Fruit fly (Drosophila melanogaster): ENCODE results near the gene CG14854.
A peak's percentile ranks its signal among the peaks of the same experiment; 100 is the strongest.

Gene CG14854

dm6 chr3R:14558383-14558883, 1.4 kb downstream of the CG14854 start (continued):
- peak; percentile 79 for TF ChIP-seq CG6276 (GFP tag; optimal IDR thresholded peaks at IDR 0.05)
- peak; percentile 94 for TF ChIP-seq Eip78C (GFP tag)
- peak; percentile 48 for TF ChIP-seq CG11762 (GFP tag; optimal IDR thresholded peaks at IDR 0.05; ENCODE audit: insufficient read depth)
- TF ChIP-seq CG9139 (GFP tag; optimal IDR thresholded peaks at IDR 0.05), result no peak
- TF ChIP-seq Lpt (GFP tag; optimal IDR thresholded peaks at IDR 0.05), result peak; percentile 77
- TF ChIP-seq CG11294 (GFP tag; IDR thresholded peaks at IDR 0.05), result peak; percentile 59; the same call in 1 of the 2 replicates
- TF ChIP-seq CG8119 (GFP tag; IDR thresholded peaks at IDR 0.05), result peak; percentile 89
- TF ChIP-seq ss (GFP tag; optimal IDR thresholded peaks at IDR 0.05), result peak in 1 of 2 experiments; percentile 69
- TF ChIP-seq Hr4 (GFP tag; optimal IDR thresholded peaks at IDR 0.05), result peak; percentile 92
- peak; percentile 63 for TF ChIP-seq Met (GFP tag; optimal IDR thresholded peaks at IDR 0.05)
- peak; percentile 72 for TF ChIP-seq CG10669 (GFP tag; optimal IDR thresholded peaks at IDR 0.05)
- TF ChIP-seq CG31627 (GFP tag; optimal IDR thresholded peaks at IDR 0.05), result peak; percentile 48
- TF ChIP-seq CG7368 (GFP tag; optimal IDR thresholded peaks at IDR 0.05), result peak; percentile 34
- TF ChIP-seq Blimp-1 (GFP tag; optimal IDR thresholded peaks at IDR 0.05), result no peak
- TF ChIP-seq net (GFP tag; optimal IDR thresholded peaks at IDR 0.05), result peak; percentile 66
- TF ChIP-seq eg (GFP tag; IDR thresholded peaks at IDR 0.05), result peak; percentile 81
- TF ChIP-seq CG3032 (tag; optimal IDR thresholded peaks at IDR 0.05), result peak; percentile 58
- TF ChIP-seq fkh (GFP tag; optimal IDR thresholded peaks at IDR 0.05), result peak; percentile 76
- TF ChIP-seq CG1621 (tag; optimal IDR thresholded peaks at IDR 0.05), result peak; percentile 52
- TF ChIP-seq CG4318 (GFP tag; optimal IDR thresholded peaks at IDR 0.05), result peak; percentile 86
- TF ChIP-seq dac (GFP tag; optimal IDR thresholded peaks at IDR 0.05), result peak; percentile 87
- TF ChIP-seq Sox14 (GFP tag; optimal IDR thresholded peaks at IDR 0.05), result peak; percentile 72
- TF ChIP-seq lz (GFP tag; optimal IDR thresholded peaks at IDR 0.05), result peak; percentile 67
- no peak for TF ChIP-seq CG6854 (GFP tag; optimal IDR thresholded peaks at IDR 0.05)

DNA sequence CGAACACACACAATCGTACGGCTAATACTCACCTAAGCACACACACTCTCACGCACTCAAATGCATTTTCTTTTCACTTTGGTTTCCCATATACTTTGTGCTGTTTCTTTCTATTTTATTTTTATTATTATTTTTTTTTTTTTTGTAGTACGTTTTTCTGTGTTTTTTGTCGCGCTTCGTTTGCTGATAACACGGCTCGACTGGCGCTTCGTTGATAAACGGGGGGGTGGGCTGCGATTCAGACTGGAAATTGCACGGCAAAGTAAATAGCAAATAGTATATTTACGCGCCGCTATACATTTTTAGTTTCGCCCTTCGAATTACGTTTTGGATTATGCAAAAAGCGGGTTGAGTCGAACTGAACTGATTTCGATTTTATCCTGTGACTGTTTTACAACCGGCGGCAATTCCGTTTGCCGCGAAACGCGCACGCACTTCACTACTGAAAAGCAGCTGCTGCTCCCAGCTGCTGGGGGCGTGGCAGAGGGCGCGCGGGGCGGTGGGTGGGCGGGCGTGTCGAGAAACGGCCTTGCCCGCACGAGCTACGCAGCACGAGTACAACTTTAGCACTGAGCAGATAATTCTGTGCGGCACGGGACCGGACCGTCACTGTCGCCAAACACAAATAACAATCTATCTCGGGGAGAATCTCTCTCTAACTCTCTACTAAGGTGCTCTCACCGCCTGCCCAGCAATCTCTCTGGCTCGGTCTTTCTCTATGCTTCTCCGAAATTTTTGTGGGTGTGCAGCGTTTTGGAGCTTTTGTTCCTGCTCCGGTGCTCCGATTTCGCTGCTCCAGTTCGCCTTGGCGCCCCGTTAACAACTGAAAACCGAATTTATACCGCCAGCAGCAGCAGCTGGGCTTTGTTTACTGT, 2.1 kb downstream of the CG14854 start, which contains the start of gene Pde6:
Pde6 (minus strand) TSS at position 825 of the 875 bp plus-strand sequence.
- TF ChIP-seq spab (GFP tag; optimal IDR thresholded peaks at IDR 0.05) (peak; percentile 28), Blimp-1 (GFP tag; optimal IDR thresholded peaks at IDR 0.05) (no peak), eg (GFP tag; IDR thresholded peaks at IDR 0.05) (peak; percentile 95), net (GFP tag; optimal IDR thresholded peaks at IDR 0.05) (peak; percentile 74), topi (GFP tag; optimal IDR thresholded peaks at IDR 0.05) (no peak), Lpt (GFP tag; optimal IDR thresholded peaks at IDR 0.05) (peak; percentile 65), OdsH (GFP tag; optimal IDR thresholded peaks at IDR 0.05) (no peak), Eip78C (GFP tag) (peak; percentile 26), CG8319 (GFP tag; optimal IDR thresholded peaks at IDR 0.05) (no peak), CG3919 (GFP tag; optimal IDR thresholded peaks at IDR 0.05) (peak; percentile 12), pdm3 (GFP tag; optimal IDR thresholded peaks at IDR 0.05) (peak; percentile 24), Hr39 (GFP tag; optimal IDR thresholded peaks at IDR 0.05) (no peak), fd59A (GFP tag; optimal IDR thresholded peaks at IDR 0.05) (no peak), ss (GFP tag; optimal IDR thresholded peaks at IDR 0.05) (peak; percentile 21 to 52), salr (GFP tag; optimal IDR thresholded peaks at IDR 0.05) (peak in 1 of 2 experiments; percentile 77), Hr4 (GFP tag; optimal IDR thresholded peaks at IDR 0.05) (peak; percentile 43), CG6792 (GFP tag; optimal IDR thresholded peaks at IDR 0.05) (no peak), CG32006 (GFP tag; optimal IDR thresholded peaks at IDR 0.05) (peak; percentile 78), CG6163 (GFP tag; IDR thresholded peaks at IDR 0.05) (peak; percentile 91), CG8119 (GFP tag; IDR thresholded peaks at IDR 0.05) (peak; percentile 88), CG10631 (GFP tag; optimal IDR thresholded peaks at IDR 0.05) (peak; percentile 17), Ets21C (GFP tag; optimal IDR thresholded peaks at IDR 0.05) (no peak), Sox15 (GFP tag; optimal IDR thresholded peaks at IDR 0.05) (no peak), Sox102F (GFP tag; optimal IDR thresholded peaks at IDR 0.05) (no peak), CG31627 (GFP tag; optimal IDR thresholded peaks at IDR 0.05) (no peak), acj6 (GFP tag; optimal IDR thresholded peaks at IDR 0.05) (no peak), CG34406 (GFP tag; optimal IDR thresholded peaks at IDR 0.05) (peak; percentile 40), Eip93F (GFP tag; optimal IDR thresholded peaks at IDR 0.05) (no peak), CG1621 (tag; optimal IDR thresholded peaks at IDR 0.05) (peak; percentile 32), CG6854 (GFP tag; optimal IDR thresholded peaks at IDR 0.05) (no peak), CG11762 (GFP tag; optimal IDR thresholded peaks at IDR 0.05; ENCODE audit: insufficient read depth) (no peak), vri (GFP tag; optimal IDR thresholded peaks at IDR 0.05) (no peak), Gug (GFP tag; IDR thresholded peaks at IDR 0.05) (peak; percentile 68), Met (GFP tag; optimal IDR thresholded peaks at IDR 0.05) (no peak), svp (GFP tag) (peak; percentile 52), CG7368 (GFP tag; optimal IDR thresholded peaks at IDR 0.05) (no peak)

All from whole organism, prepupa.